Fruit fly (Drosophila melanogaster) whole organism, wandering third instar larva: Measurements from ENCODE around the gene CG32365.

Experiments
- Abd-B ChIP-seq: fragments of >200 bp; optimal IDR thresholded peaks from 2 replicates; lab custom pipeline; 2017; ENCODE audit warnings: missing biosample characterization, missing genetic modification characterization
- CG32264 ChIP-seq: fragments of 200-800 bp; sonication (Bioruptor generic); optimal IDR thresholded peaks from 2 replicates; lab custom pipeline; 2016; ENCODE audit warnings: missing biosample characterization, missing genetic modification characterization
- Dfd ChIP-seq: fragments of >200 bp; optimal IDR thresholded peaks from 2 replicates; lab custom pipeline; 2017; ENCODE audit warnings: missing biosample characterization, missing genetic modification characterization
- Dif ChIP-seq: fragments of 200-275, 200-300 bp; sonication (Bioruptor generic); optimal IDR thresholded peaks from 2 replicates; lab custom pipeline; 2018; ENCODE audit warnings: missing biosample characterization, missing genetic modification characterization; ENCODE audit not compliant: partially characterized antibody
- GATAd ChIP-seq: sonication (Bioruptor generic); optimal IDR thresholded peaks from 2 replicates; lab custom pipeline; 2016; ENCODE audit warnings: missing biosample characterization, missing genetic modification characterization
- HLH106 ChIP-seq: fragments of 200-800 bp; optimal IDR thresholded peaks from 3 replicates; lab custom pipeline; 2019; ENCODE audit warnings: missing biosample characterization, mild to moderate bottlenecking, missing genetic modification characterization, moderate library complexity
- Hnf4 ChIP-seq: fragments of 200-800 bp; sonication (Bioruptor generic); optimal IDR thresholded peaks from 2 replicates; lab custom pipeline; 2016; ENCODE audit warnings: missing biosample characterization, mild to moderate bottlenecking, missing genetic modification characterization
- Hr78 ChIP-seq: fragments of >200 bp; optimal IDR thresholded peaks from 2 replicates; lab custom pipeline; 2017; ENCODE audit warnings: missing biosample characterization, missing genetic modification characterization
- Myc ChIP-seq: fragments of >200 bp; optimal IDR thresholded peaks from 2 replicates; lab custom pipeline; 2017
- N ChIP-seq: fragments of >200 bp; optimal IDR thresholded peaks from 2 replicates; lab custom pipeline; 2018; ENCODE audit warnings: missing biosample characterization, missing external identifiers, missing genetic modification characterization
- Rel ChIP-seq, 2 experiments: fragments of 200-800 bp; sonication (Bioruptor generic) in 1 of 2; optimal IDR thresholded peaks; 2 replicates in 1 of 2; 3 replicates in 1 of 2; lab custom pipeline; 2016 to 2019; ENCODE audit warnings: mild to moderate bottlenecking in 2 of 2, missing biosample characterization in 2 of 2, missing genetic modification characterization in 2 of 2, moderate library complexity in 1 of 2
- Sp1 ChIP-seq: fragments of 200-800 bp; sonication (Bioruptor generic); optimal IDR thresholded peaks from 3 replicates; lab custom pipeline; 2019; ENCODE audit warnings: missing biosample characterization, mild to moderate bottlenecking, missing genetic modification characterization, moderate library complexity
- Vsx2 ChIP-seq: fragments of 200-300, 225-300 bp; sonication (Bioruptor generic); optimal IDR thresholded peaks from 2 replicates; lab custom pipeline; 2018; ENCODE audit warnings: missing biosample characterization, missing genetic modification characterization; ENCODE audit not compliant: partially characterized antibody
- br ChIP-seq: fragments of 200-800 bp; sonication (Bioruptor generic); optimal IDR thresholded peaks from 2 replicates; lab custom pipeline; 2016; ENCODE audit warnings: missing biosample characterization, missing genetic modification characterization
- brk ChIP-seq: fragments of 200-800 bp; sonication (Bioruptor generic); optimal IDR thresholded peaks from 2 replicates; lab custom pipeline; 2016; ENCODE audit warnings: missing biosample characterization, mild to moderate bottlenecking, missing genetic modification characterization
- dl ChIP-seq, 2 experiments: fragments of 175-275, 200-275 bp in 1 of 2; fragments of 200-275 bp in 1 of 2; sonication (Bioruptor generic); optimal IDR thresholded peaks; lab custom pipeline; 2018; ENCODE audit warnings: mild to moderate bottlenecking in 2 of 2, missing biosample characterization in 2 of 2, missing genetic modification characterization in 2 of 2, moderate library complexity in 2 of 2; ENCODE audit not compliant: partially characterized antibody in 2 of 2, insufficient read depth in 1 of 2
- dmrt93B ChIP-seq: fragments of 200-800 bp; sonication (Bioruptor generic); optimal IDR thresholded peaks from 2 replicates; lab custom pipeline; 2018; ENCODE audit warnings: missing biosample characterization, mild to moderate bottlenecking, missing genetic modification characterization
- dsf ChIP-seq: sonication (Bioruptor generic); optimal IDR thresholded peaks from 2 replicates; lab custom pipeline; 2016; ENCODE audit warnings: missing biosample characterization, missing genetic modification characterization, borderline replicate concordance
- ey ChIP-seq: fragments of 200-800 bp; sonication (Bioruptor generic); optimal IDR thresholded peaks from 2 replicates; lab custom pipeline; 2016; ENCODE audit warnings: missing biosample characterization, missing genetic modification characterization
- foxo ChIP-seq, 2 experiments: fragments of 200-800 bp; sonication (Bioruptor generic); optimal IDR thresholded peaks; 2 replicates in 1 of 2; 3 replicates in 1 of 2; lab custom pipeline; 2016 to 2017; ENCODE audit warnings: missing biosample characterization in 2 of 2, missing genetic modification characterization in 2 of 2
- h ChIP-seq: fragments of 200-800 bp; sonication (Bioruptor generic); optimal IDR thresholded peaks from 3 replicates; lab custom pipeline; 2016; ENCODE audit warnings: missing biosample characterization, mild to moderate bottlenecking, missing genetic modification characterization
- jim ChIP-seq: fragments of 175-275, 200-325 bp; sonication (Bioruptor generic); optimal IDR thresholded peaks from 2 replicates; lab custom pipeline; 2016; ENCODE audit warnings: missing biosample characterization, mild to moderate bottlenecking, missing genetic modification characterization
- lola ChIP-seq: fragments of >200 bp; optimal IDR thresholded peaks from 2 replicates; lab custom pipeline; 2017; ENCODE audit warnings: missing biosample characterization, missing genetic modification characterization
- pan ChIP-seq: fragments of >200 bp; optimal IDR thresholded peaks from 2 replicates; lab custom pipeline; 2017
- psq ChIP-seq: fragments of 200-800 bp; sonication (Bioruptor generic); optimal IDR thresholded peaks from 3 replicates; lab custom pipeline; 2017; ENCODE audit warnings: missing biosample characterization, mild to moderate bottlenecking, missing genetic modification characterization, moderate library complexity
- rgr ChIP-seq: fragments of 200-800 bp; sonication (Bioruptor generic); optimal IDR thresholded peaks from 3 replicates; lab custom pipeline; 2016; ENCODE audit warnings: missing biosample characterization, mild to moderate bottlenecking, missing genetic modification characterization
- sage ChIP-seq: fragments of 200-800 bp; sonication (Bioruptor generic); optimal IDR thresholded peaks from 2 replicates; lab custom pipeline; 2016; ENCODE audit warnings: missing biosample characterization, mild to moderate bottlenecking, missing genetic modification characterization
- sv ChIP-seq: fragments of 200-800 bp; sonication (Bioruptor generic); optimal IDR thresholded peaks from 3 replicates; lab custom pipeline; 2016; ENCODE audit warnings: missing biosample characterization, missing genetic modification characterization
- tai ChIP-seq: sonication (Bioruptor generic); optimal IDR thresholded peaks from 2 replicates; lab custom pipeline; 2016; ENCODE audit warnings: missing biosample characterization, missing genetic modification characterization
- woc ChIP-seq: sonication (Bioruptor generic); optimal IDR thresholded peaks from 2 replicates; lab custom pipeline; 2016; ENCODE audit warnings: missing biosample characterization, mild to moderate bottlenecking, missing genetic modification characterization

Gene CG32365

DNA sequence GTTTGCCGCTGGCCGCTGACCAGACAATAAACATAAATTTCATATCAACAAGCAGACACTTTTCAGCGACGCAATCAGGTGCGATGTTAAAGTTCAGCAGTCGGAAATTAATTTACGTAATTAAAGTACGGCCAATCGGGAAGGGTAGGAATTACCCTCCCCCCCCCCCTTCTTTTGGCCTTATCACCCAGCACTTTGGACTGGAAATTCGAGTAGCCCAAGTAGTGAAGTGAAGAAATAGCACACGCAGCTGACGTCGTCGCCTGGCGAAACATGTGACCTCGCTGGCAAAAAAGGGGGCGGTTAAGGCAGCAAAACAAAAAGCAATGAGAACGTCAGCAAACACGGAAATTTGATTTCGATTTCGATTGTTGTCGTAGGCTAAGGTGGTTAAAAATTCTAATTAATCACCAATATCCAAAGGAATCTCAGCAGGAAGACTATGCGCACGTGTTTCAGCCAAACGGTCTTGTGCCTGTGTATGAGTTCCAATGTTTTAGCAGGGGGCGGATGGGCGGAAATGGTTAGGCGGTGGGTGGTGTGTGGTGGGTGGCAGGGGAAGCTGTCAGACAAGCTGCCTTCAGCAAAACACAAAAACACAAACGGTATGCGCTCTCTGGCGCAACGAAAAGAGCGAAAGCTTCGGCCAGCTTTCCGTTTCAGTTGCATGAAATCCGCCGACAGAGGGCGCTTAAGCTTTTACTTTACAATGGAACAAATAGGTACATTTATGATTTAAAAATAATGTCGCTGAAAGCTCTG is 32.0 kb upstream of the CG32365 start (continued):
- no peak for TF ChIP-seq dsf (GFP tag; lab: Kevin White, UChicago)
- no peak for TF ChIP-seq Hr78 (GFP tag; lab: Kevin White, UChicago)
- no peak for TF ChIP-seq N (GFP tag; lab: Kevin White, UChicago)
- no peak for TF ChIP-seq CG32264 (GFP tag; lab: Kevin White, UChicago)

dm6 chr3L:7837753-7838152 is 31.1 kb upstream of the CG32365 start:
- no peak for TF ChIP-seq tai (GFP tag; lab: Kevin White, UChicago)
- no peak for TF ChIP-seq dmrt93B (GFP tag; lab: Kevin White, UChicago)

dm6 chr3L:7838374-7838773 is 30.5 kb upstream of the CG32365 start:
- TF ChIP-seq Myc (lab: Kevin White, UChicago) (no peak), h (GFP tag; lab: Kevin White, UChicago) (no peak), N (GFP tag; lab: Kevin White, UChicago) (no peak), jim (GFP tag; lab: Kevin White, UChicago) (no peak), woc (no peak), HLH106 (tag; lab: Kevin White, UChicago) (no peak), rgr (GFP tag; lab: Kevin White, UChicago) (no peak), GATAd (GFP tag; lab: Kevin White, UChicago) (no peak), Sp1 (GFP tag; lab: Kevin White, UChicago) (no peak), pan (lab: Kevin White, UChicago) (no peak), psq (GFP tag; lab: Kevin White, UChicago) (no peak), Dif (no peak), sage (GFP tag; lab: Kevin White, UChicago) (no peak), CG32264 (GFP tag; lab: Kevin White, UChicago) (no peak), Hr78 (GFP tag; lab: Kevin White, UChicago) (no peak), foxo (GFP tag; optimal IDR thresholded peaks at IDR 0.05; lab: Kevin White, UChicago) (no peak), dl (GFP tag; optimal IDR thresholded peaks at IDR 0.05; lab: Kevin White, UChicago; ENCODE audit: insufficient read depth in 1 of 2, partially characterized antibody in 2 of 2) (no peak), Hnf4 (GFP tag; lab: Kevin White, UChicago) (no peak)

DNA sequence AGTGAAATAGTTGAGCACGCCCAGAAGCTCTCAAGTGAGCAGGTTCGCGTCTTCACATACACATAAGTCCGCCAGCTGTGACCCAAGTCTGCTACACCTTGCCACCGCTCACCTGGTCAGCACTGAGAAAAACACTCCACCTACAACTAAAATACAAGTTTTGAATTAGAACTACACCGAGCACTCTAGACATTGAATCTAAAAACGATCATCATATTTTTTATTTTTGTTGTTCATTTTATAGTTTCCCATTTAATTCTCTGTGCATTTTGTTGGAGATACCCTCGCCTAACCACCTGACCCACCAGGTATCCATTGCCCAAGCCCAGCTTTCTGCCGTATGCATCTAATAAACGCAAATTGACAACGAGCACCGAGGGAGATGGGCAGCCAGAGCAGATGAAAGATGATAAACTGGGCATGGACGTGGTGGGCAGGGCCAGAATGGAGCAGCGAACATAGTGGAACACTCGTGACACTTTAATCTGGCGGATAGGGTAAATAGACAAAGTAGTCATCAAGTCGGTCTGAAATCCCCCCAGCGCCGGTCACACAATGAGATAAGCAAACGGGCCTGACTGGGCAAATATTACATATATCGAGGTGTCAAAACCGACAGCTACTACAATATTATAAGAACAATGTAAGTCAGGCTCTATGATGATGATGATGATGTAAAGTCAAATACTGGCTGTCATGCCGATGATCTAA is 27.4 kb upstream of the CG32365 start:
- no peak for TF ChIP-seq Dfd (GFP tag; lab: Kevin White, UChicago)
- no peak for TF ChIP-seq psq (GFP tag; lab: Kevin White, UChicago)
- TF ChIP-seq h (GFP tag; lab: Kevin White, UChicago), result no peak
- TF ChIP-seq jim (GFP tag; lab: Kevin White, UChicago), result no peak
- no peak for TF ChIP-seq Hnf4 (GFP tag; lab: Kevin White, UChicago)
- no peak for TF ChIP-seq Dif
- TF ChIP-seq Rel (GFP tag; optimal IDR thresholded peaks at IDR 0.05; lab: Kevin White, UChicago), result no peak
- no peak for TF ChIP-seq Rel (tag; optimal IDR thresholded peaks at IDR 0.05; lab: Kevin White, UChicago)
- no peak for TF ChIP-seq CG32264 (GFP tag; lab: Kevin White, UChicago)
- TF ChIP-seq N (GFP tag; lab: Kevin White, UChicago), result no peak
- no peak for TF ChIP-seq HLH106 (tag; lab: Kevin White, UChicago)

- no peak for TF ChIP-seq h (GFP tag; lab: Kevin White, UChicago)
- no peak for TF ChIP-seq Vsx2
- no peak for TF ChIP-seq ey (GFP tag; lab: Kevin White, UChicago)
- no peak for TF ChIP-seq sv (GFP tag; lab: Kevin White, UChicago)
- TF ChIP-seq sage (GFP tag; lab: Kevin White, UChicago), result no peak
- TF ChIP-seq dsf (GFP tag; lab: Kevin White, UChicago), result no peak
- TF ChIP-seq Hnf4 (GFP tag; lab: Kevin White, UChicago), result no peak
- no peak for TF ChIP-seq Dif
- no peak for TF ChIP-seq foxo (GFP tag; optimal IDR thresholded peaks at IDR 0.05; lab: Kevin White, UChicago)
- TF ChIP-seq brk (GFP tag; lab: Kevin White, UChicago), result no peak
- TF ChIP-seq Dfd (GFP tag; lab: Kevin White, UChicago), result no peak
- no peak for TF ChIP-seq dmrt93B (GFP tag; lab: Kevin White, UChicago)
- TF ChIP-seq N (GFP tag; lab: Kevin White, UChicago), result no peak
- TF ChIP-seq br, result no peak
- TF ChIP-seq Myc (lab: Kevin White, UChicago), result no peak
- TF ChIP-seq Abd-B, result no peak
- no peak for TF ChIP-seq lola (GFP tag; lab: Kevin White, UChicago)
- TF ChIP-seq dl (GFP tag; optimal IDR thresholded peaks at IDR 0.05; lab: Kevin White, UChicago; ENCODE audit: insufficient read depth in 1 of 2, partially characterized antibody in 2 of 2), result no peak
- TF ChIP-seq, all 38 proteins: peak for 0
Measured at dm6 chr3L:7842117-7842516, 26.7 kb upstream of the CG32365 start.
